Worm (Caenorhabditis elegans): ENCODE results near the gene rnf-5.
A peak's percentile ranks its signal among the peaks of the same experiment; 100 is the strongest.

The rnf-5 gene

DNA sequence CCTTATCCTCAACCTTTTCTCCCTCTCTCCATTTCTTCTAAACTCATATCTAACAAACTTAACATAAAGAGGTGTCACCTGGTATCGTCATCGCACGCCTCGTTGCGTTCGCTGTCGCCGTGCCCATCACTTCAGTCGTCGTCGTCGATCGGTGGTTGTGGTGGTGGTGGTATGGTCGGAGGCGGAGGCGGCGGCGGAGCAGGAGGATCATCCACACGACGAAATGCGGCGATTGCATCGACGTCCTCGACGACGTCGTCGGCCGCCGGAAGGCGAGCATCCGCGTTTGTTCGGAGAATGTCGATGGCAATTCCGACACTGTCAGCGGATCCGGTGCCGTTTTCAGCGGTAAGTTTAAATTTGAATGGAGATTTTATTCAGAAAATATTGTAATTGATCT is 32.6 kb downstream of the rnf-5 start:
- TF ChIP-seq F55B11.4 (tag; optimal IDR thresholded peaks at IDR 0.05; ENCODE audit: borderline replicate concordance, insufficient read depth) (no peak), egrh-3 (GFP tag; IDR thresholded peaks at IDR 0.05) (peak; percentile 58; the same call in 1 of the 2 replicates), F22D6.2 (tag; optimal IDR thresholded peaks at IDR 0.05) (no peak), pha-4 (tag; optimal IDR thresholded peaks at IDR 0.05) (no peak), bed-2 (GFP tag; IDR thresholded peaks at IDR 0.05) (0 out of 2 replicates have a peak, but pooled peaks have one; percentile 58), F10E7.11 (tag; optimal IDR thresholded peaks at IDR 0.05) (no peak), dox-1 (GFP tag; IDR thresholded peaks at IDR 0.05) (no peak), ceh-40 (GFP tag; IDR thresholded peaks at IDR 0.05) (no peak), zfh-2 (GFP tag; conservative IDR thresholded peaks at IDR 0.05) (peak; percentile 88), attf-5 (GFP tag; optimal IDR thresholded peaks at IDR 0.05) (no peak)

DNA sequence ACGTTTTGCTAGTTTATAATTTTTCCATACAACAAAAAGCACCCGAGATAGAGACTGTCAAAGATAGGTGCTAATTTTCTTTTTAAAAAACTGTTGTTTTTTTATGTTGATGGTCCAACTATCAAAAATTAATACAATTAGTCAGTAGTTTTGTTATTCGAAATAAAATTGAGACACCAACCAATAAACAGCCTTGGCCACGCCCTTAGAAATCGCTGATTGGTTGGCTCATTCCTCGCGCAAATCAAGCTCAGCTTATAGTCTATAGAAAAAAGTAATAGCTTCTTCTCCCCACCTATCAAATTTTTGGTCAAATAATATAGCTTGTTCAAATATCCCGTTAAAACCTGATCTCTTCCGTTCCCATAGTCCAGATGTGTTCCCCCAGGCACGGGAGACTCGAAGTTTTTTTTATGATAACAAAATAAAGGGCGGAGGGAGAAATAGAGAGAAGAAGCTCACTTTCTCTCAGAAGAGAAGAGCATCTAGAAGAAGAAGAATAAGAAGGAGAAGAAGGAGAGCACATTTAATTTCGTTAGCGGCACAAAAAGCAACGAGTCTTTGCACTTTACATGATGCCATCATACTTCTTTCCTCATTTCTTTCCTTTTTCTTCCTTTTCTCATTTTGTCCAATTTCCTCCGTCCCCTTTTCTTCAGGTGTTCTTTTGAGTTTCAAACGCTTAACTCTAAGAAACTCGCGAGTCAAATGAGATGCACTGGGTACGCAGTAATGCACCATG is 34.7 kb downstream of the rnf-5 start:
- TF ChIP-seq F57C9.4 (tag; optimal IDR thresholded peaks at IDR 0.05) (no peak), F52B5.7 (tag; optimal IDR thresholded peaks at IDR 0.05) (no peak), nfyb-1 (GFP tag; IDR thresholded peaks at IDR 0.05) (peak; percentile 59), F57A8.1 (GFP tag; optimal IDR thresholded peaks at IDR 0.05) (no peak)

DNA sequence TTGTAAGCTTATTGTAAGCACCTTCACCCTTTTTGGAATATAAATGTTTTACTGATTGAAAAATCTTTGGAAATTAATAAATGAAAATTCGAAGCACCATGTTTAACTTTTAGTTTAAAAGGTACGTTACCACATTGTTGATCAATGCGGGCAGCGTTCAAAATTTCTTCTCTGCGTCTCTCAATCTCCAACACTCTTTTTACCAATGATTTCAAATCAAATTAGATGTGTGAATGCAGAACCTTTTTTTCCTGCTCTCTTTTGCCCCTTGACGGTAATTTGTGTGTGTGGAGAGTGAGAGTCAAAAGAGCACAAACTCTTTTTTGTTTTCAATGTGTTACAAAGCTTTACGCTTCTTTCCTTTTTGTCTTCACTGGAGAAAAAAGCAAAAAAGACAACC is 42.7 kb downstream of the rnf-5 start:
- peak; percentile 51 for TF ChIP-seq hmg-1.2 (GFP tag; IDR thresholded peaks at IDR 0.05)
- no peak for TF ChIP-seq nhr-80 (tag; optimal IDR thresholded peaks at IDR 0.05)

DNA sequence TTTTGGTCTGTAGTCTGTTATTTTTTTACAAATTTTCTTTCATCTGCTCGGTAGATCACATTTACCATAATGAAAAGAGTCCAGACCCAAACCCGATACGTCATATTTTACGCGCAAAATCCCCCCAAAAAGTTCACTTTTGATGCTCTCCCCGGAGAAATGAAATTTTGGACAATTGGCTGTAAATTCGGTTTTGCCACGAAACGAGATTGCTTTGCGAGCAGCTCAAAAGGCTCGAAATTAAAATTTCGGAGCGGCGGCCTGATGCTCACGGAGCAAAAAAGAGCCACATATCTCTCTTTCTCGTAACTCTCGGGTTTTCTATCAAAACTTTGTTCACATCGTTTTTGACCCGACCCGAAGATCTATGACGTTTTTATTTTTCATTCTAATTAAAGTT is 43.4 kb downstream of the rnf-5 start:
- TF ChIP-seq F52B5.7 (tag; optimal IDR thresholded peaks at IDR 0.05) = no peak
- TF ChIP-seq Y53F4B.3 (GFP tag; IDR thresholded peaks at IDR 0.05) = no peak
- no peak for TF ChIP-seq pha-4 (tag; optimal IDR thresholded peaks at IDR 0.05)
- no peak for TF ChIP-seq B0035.1 (tag; optimal IDR thresholded peaks at IDR 0.05)
- TF ChIP-seq die-1 (tag; optimal IDR thresholded peaks at IDR 0.05) = no peak

DNA sequence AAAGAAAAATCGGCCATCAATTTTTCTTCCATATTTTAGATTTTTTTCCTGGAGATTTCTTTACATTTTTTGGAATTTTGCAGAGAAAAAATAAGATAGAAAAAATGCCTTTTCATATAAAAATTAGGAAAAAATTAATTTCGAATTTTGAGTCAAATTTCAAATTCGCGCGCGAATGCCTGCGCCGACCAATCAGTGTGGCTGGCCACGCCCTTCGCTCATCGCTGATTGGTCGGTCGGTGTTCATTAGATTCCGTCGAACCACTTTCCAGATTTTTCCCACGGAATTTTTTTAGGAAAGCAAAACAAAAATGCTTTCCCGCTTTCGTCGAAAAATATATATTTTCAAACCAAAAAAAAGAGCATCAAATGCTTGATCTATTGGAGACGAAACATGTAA is 46.3 kb downstream of the rnf-5 start:
- no peak for TF ChIP-seq T26A5.8 (tag; optimal IDR thresholded peaks at IDR 0.05)
- no peak for TF ChIP-seq F23B12.7 (tag; optimal IDR thresholded peaks at IDR 0.05; ENCODE audit: insufficient read depth)
- peak; percentile 55; the same call in 1 of the 2 replicates for TF ChIP-seq nfyb-1 (GFP tag; IDR thresholded peaks at IDR 0.05)
- TF ChIP-seq hlh-12 (tag; optimal IDR thresholded peaks at IDR 0.05) = no peak

- TF ChIP-seq F37B4.10 (GFP tag; IDR thresholded peaks at IDR 0.05) (no peak), attf-6 (GFP tag; IDR thresholded peaks at IDR 0.05) (no peak), ztf-25 (GFP tag; IDR thresholded peaks at IDR 0.05) (no peak), lin-35 (GFP tag; optimal IDR thresholded peaks at IDR 0.05) (no peak), nhr-179 (tag; optimal IDR thresholded peaks at IDR 0.05) (no peak), snpc-1.3 (tag; optimal IDR thresholded peaks at IDR 0.05; ENCODE audit: insufficient read depth) (no peak), tbx-9 (tag; optimal IDR thresholded peaks at IDR 0.05; ENCODE audit: borderline replicate concordance) (no peak), K12H6.12 (tag; optimal IDR thresholded peaks at IDR 0.05) (no peak), mel-28 (tag; optimal IDR thresholded peaks at IDR 0.05; ENCODE audit: borderline replicate concordance) (no peak), aptf-2 (GFP tag; conservative IDR thresholded peaks at IDR 0.05) (no peak), F52B5.7 (tag; optimal IDR thresholded peaks at IDR 0.05) (no peak), hmg-1.2 (GFP tag; IDR thresholded peaks at IDR 0.05) (no peak), bed-1 (GFP tag; IDR thresholded peaks at IDR 0.05) (no peak)
These were observed 46.9 kb downstream of the rnf-5 start for ce11 chrIII:4119736-4120135.

All from whole organism, young adult.